Worm (Caenorhabditis elegans): ENCODE results near the gene F46F3.3.

Gene F46F3.3

ce11 chrV:11673746-11674365, 6.6 kb downstream of the F46F3.3 start (continued):
- no peak for TF ChIP-seq nhr-11 (tag; optimal IDR thresholded peaks at IDR 0.05)
- TF ChIP-seq nhr-85 (tag) = peak; percentile 88
- TF ChIP-seq rnt-1 (tag; optimal IDR thresholded peaks at IDR 0.05) = peak; percentile 7
- TF ChIP-seq hpl-2 (GFP tag; optimal IDR thresholded peaks at IDR 0.05) = no peak
- no peak for TF ChIP-seq alr-1 (tag; optimal IDR thresholded peaks at IDR 0.05; ENCODE audit: borderline replicate concordance)
- no peak for TF ChIP-seq ceh-82 (tag; optimal IDR thresholded peaks at IDR 0.05)
- TF ChIP-seq Y116A8C.19 (tag; optimal IDR thresholded peaks at IDR 0.05; ENCODE audit: borderline replicate concordance) = no peak
- TF ChIP-seq unc-98 (GFP tag; IDR thresholded peaks at IDR 0.05) = no peak
- no peak for TF ChIP-seq nhr-84 (tag; optimal IDR thresholded peaks at IDR 0.05)
- peak in 1 of 2 experiments; percentile 2 for TF ChIP-seq lsy-2 (tag; optimal IDR thresholded peaks at IDR 0.05)
- TF ChIP-seq lir-3 (tag; optimal IDR thresholded peaks at IDR 0.05; ENCODE audit: poor library complexity) = no peak
- no peak for TF ChIP-seq ceh-63 (GFP tag; optimal IDR thresholded peaks at IDR 0.05)
- TF ChIP-seq isw-1 (GFP tag; IDR thresholded peaks at IDR 0.05) = no peak
- TF ChIP-seq nhr-77 (tag; optimal IDR thresholded peaks at IDR 0.05) = no peak
- TF ChIP-seq efl-1 (optimal IDR thresholded peaks at IDR 0.05) = peak; percentile 31 to 55
- TF ChIP-seq efl-1 (GFP tag; optimal IDR thresholded peaks at IDR 0.05 in 1 of 2) = no peak
- no peak for TF ChIP-seq sox-4 (tag; optimal IDR thresholded peaks at IDR 0.05)
- TF ChIP-seq fos-1 (tag; optimal IDR thresholded peaks at IDR 0.05) = no peak
- TF ChIP-seq lin-14 (GFP tag; optimal IDR thresholded peaks at IDR 0.05) = peak; percentile 60
- TF ChIP-seq xbp-1 (tag; optimal IDR thresholded peaks at IDR 0.05) = no peak
- TF ChIP-seq ceh-90 (tag; optimal IDR thresholded peaks at IDR 0.05) = no peak
- no peak for TF ChIP-seq ceh-8 (GFP tag; optimal IDR thresholded peaks at IDR 0.05)
- TF ChIP-seq ces-1 (GFP tag; optimal IDR thresholded peaks at IDR 0.05) = no peak
- peak; percentile 19; the same call in 1 of the 2 replicates for TF ChIP-seq grh-1 (GFP tag; IDR thresholded peaks at IDR 0.05)
- no peak for TF ChIP-seq sup-37 (GFP tag; optimal IDR thresholded peaks at IDR 0.05)
- TF ChIP-seq tbx-2 (tag; optimal IDR thresholded peaks at IDR 0.05) = no peak
- no peak for TF ChIP-seq ama-1 (optimal IDR thresholded peaks at IDR 0.05)
- no peak for TF ChIP-seq egl-13 (tag; optimal IDR thresholded peaks at IDR 0.05)
- TF ChIP-seq C04F5.9 (tag; optimal IDR thresholded peaks at IDR 0.05) = no peak
- no peak for TF ChIP-seq ets-5 (GFP tag; IDR thresholded peaks at IDR 0.05)
- TF ChIP-seq nhr-19 (GFP tag; conservative IDR thresholded peaks at IDR 0.05) = no peak
- TF ChIP-seq C16A3.4 (tag; optimal IDR thresholded peaks at IDR 0.05) = no peak
- no peak for TF ChIP-seq nhr-237 (tag; optimal IDR thresholded peaks at IDR 0.05)
- no peak for TF ChIP-seq nhr-76 (tag; optimal IDR thresholded peaks at IDR 0.05)
- TF ChIP-seq hlh-4 (tag; optimal IDR thresholded peaks at IDR 0.05) = no peak

- TF ChIP-seq tbx-2 (tag; optimal IDR thresholded peaks at IDR 0.05) (peak; percentile 5), blmp-1 (tag; optimal IDR thresholded peaks at IDR 0.05) (peak; percentile 70), fkh-4 (tag; optimal IDR thresholded peaks at IDR 0.05; ENCODE audit: borderline replicate concordance) (no peak), vab-15 (tag; optimal IDR thresholded peaks at IDR 0.05) (no peak), lin-14 (GFP tag; optimal IDR thresholded peaks at IDR 0.05) (peak; percentile 57), swsn-7 (tag; optimal IDR thresholded peaks at IDR 0.05) (no peak), nhr-85 (tag) (peak; percentile 89), egl-13 (tag; optimal IDR thresholded peaks at IDR 0.05) (no peak), efl-1 (optimal IDR thresholded peaks at IDR 0.05) (no peak), efl-1 (GFP tag; optimal IDR thresholded peaks at IDR 0.05 in 1 of 2) (peak in 1 of 2 experiments; percentile 26), C16A3.4 (tag; optimal IDR thresholded peaks at IDR 0.05) (no peak), nhr-90 (tag; optimal IDR thresholded peaks at IDR 0.05; ENCODE audit: poor library complexity) (no peak), nhr-71 (tag; optimal IDR thresholded peaks at IDR 0.05) (peak; percentile 33), hpl-2 (GFP tag; optimal IDR thresholded peaks at IDR 0.05) (no peak), zag-1 (tag; optimal IDR thresholded peaks at IDR 0.05) (no peak), mep-1 (tag; optimal IDR thresholded peaks at IDR 0.05) (no peak), grh-1 (GFP tag; IDR thresholded peaks at IDR 0.05) (0 out of 2 replicates have a peak, but pooled peaks have one; percentile 11), Y116A8C.19 (tag; optimal IDR thresholded peaks at IDR 0.05; ENCODE audit: borderline replicate concordance) (no peak), elt-3 (tag; optimal IDR thresholded peaks at IDR 0.05) (peak in 3 of 6 experiments; percentile 14 to 46 (median 17)), nhr-20 (tag; optimal IDR thresholded peaks at IDR 0.05) (peak; percentile 22), irx-1 (tag; optimal IDR thresholded peaks at IDR 0.05) (peak; percentile 3), fkh-10 (GFP tag; optimal IDR thresholded peaks at IDR 0.05) (peak; percentile 72), elt-2 (tag; optimal IDR thresholded peaks at IDR 0.05) (peak; percentile 40), pag-3 (tag; optimal IDR thresholded peaks at IDR 0.05; ENCODE audit: borderline replicate concordance, insufficient read depth) (no peak)
Measured at ce11 chrV:11674594-11675579, 7.6 kb downstream of the F46F3.3 start.
